Fruit fly (Drosophila melanogaster) whole organism, embryonic: Measurements from ENCODE around the gene bun.

Source experiments
- CG10209 ChIP-seq: fragments of 200-800 bp; sonication (Bioruptor generic); optimal IDR thresholded peaks from 3 replicates; lab custom pipeline; 2017; ENCODE audit warnings: missing biosample characterization, mild to moderate bottlenecking, missing genetic modification characterization, missing genetic modification reagents
- CG1024 ChIP-seq: fragments of 200-800 bp; sonication (Bioruptor generic); IDR thresholded peaks from 2 replicates; pipeline ENCODE4 v1.3.6; 2022; ENCODE audit warnings: missing biosample characterization, missing genetic modification characterization
- CG12769 ChIP-seq: fragments of 200-800 bp; sonication (Bioruptor generic); optimal IDR thresholded peaks from 2 replicates; lab custom pipeline; 2019; ENCODE audit warnings: missing biosample characterization, mild to moderate bottlenecking, missing genetic modification characterization, moderate library complexity
- CG13894 ChIP-seq: fragments of 200-800 bp; sonication (Bioruptor generic); optimal IDR thresholded peaks from 3 replicates; lab custom pipeline; 2018; ENCODE audit warnings: missing biosample characterization, mild to moderate bottlenecking, missing genetic modification characterization, moderate library complexity
- CG14860 ChIP-seq: fragments of 200-800 bp; sonication (Bioruptor generic); IDR thresholded peaks from 3 replicates; pipeline ENCODE4 v1.3.6; 2022; ENCODE audit warnings: missing biosample characterization, missing genetic modification characterization; ENCODE audit not compliant: partially characterized antibody
- CG1529 ChIP-seq: fragments of 200-800 bp; sonication (Bioruptor generic); optimal IDR thresholded peaks from 3 replicates; lab custom pipeline; 2018; ENCODE audit warnings: missing biosample characterization, missing genetic modification characterization
- CG1603 ChIP-seq: fragments of 200-800 bp; sonication (Bioruptor generic); optimal IDR thresholded peaks from 2 replicates; lab custom pipeline; 2019; ENCODE audit warnings: missing biosample characterization, mild to moderate bottlenecking, missing genetic modification characterization, moderate library complexity
- CG17568 ChIP-seq: fragments of 200-800 bp; sonication (Bioruptor generic); optimal IDR thresholded peaks from 2 replicates; lab custom pipeline; 2018; ENCODE audit warnings: missing biosample characterization, mild to moderate bottlenecking, missing genetic modification characterization, moderate library complexity
- CG17802 ChIP-seq: fragments of 200-800 bp; sonication (Bioruptor generic); optimal IDR thresholded peaks from 2 replicates; lab custom pipeline; 2018; ENCODE audit warnings: missing biosample characterization, mild to moderate bottlenecking, missing genetic modification characterization, moderate library complexity
- CG17912 ChIP-seq: fragments of 200-800 bp; sonication (Bioruptor generic); optimal IDR thresholded peaks from 2 replicates; lab custom pipeline; 2018; ENCODE audit warnings: missing biosample characterization, mild to moderate bottlenecking, missing genetic modification characterization
- CG18262 ChIP-seq: fragments of 200-800 bp; optimal IDR thresholded peaks from 3 replicates; lab custom pipeline; 2019; ENCODE audit warnings: missing biosample characterization, mild to moderate bottlenecking, missing genetic modification characterization, moderate library complexity
- CG31441 ChIP-seq: fragments of 200-800 bp; sonication (Bioruptor generic); IDR thresholded peaks from 2 replicates; pipeline ENCODE4 v1.3.6; 2022; ENCODE audit warnings: missing biosample characterization, missing genetic modification characterization
- CG43689 ChIP-seq: fragments of 200-800 bp; sonication (Bioruptor generic); IDR thresholded peaks from 2 replicates; pipeline ENCODE4 v1.3.6; 2022; ENCODE audit warnings: missing biosample characterization, missing genetic modification characterization
- CG7271 ChIP-seq: fragments of 200-800 bp; sonication (Bioruptor generic); optimal IDR thresholded peaks from 2 replicates; lab custom pipeline; 2018; ENCODE audit warnings: missing biosample characterization, mild to moderate bottlenecking, missing genetic modification characterization, moderate library complexity
- CG7556 ChIP-seq: fragments of 200-800 bp; sonication (Bioruptor generic); optimal IDR thresholded peaks from 2 replicates; lab custom pipeline; 2017; ENCODE audit warnings: missing biosample characterization, mild to moderate bottlenecking, missing genetic modification characterization
- CG8359 ChIP-seq: fragments of 200-800 bp; sonication (Bioruptor generic); optimal IDR thresholded peaks from 2 replicates; lab custom pipeline; 2017; ENCODE audit warnings: missing biosample characterization, mild to moderate bottlenecking, missing genetic modification characterization, borderline replicate concordance
- CG8388 ChIP-seq: fragments of 200-800 bp; sonication (Bioruptor generic); optimal IDR thresholded peaks from 2 replicates; lab custom pipeline; 2019; ENCODE audit warnings: missing biosample characterization, mild to moderate bottlenecking, missing genetic modification characterization, moderate library complexity
- CkIIα-i1 ChIP-seq: fragments of 200-800 bp; sonication (Bioruptor generic); IDR thresholded peaks from 2 replicates; pipeline ENCODE4 v1.3.6; 2022; ENCODE audit warnings: missing biosample characterization, missing genetic modification characterization
- CrebB ChIP-seq: fragments of 200-800 bp; sonication (Bioruptor generic); optimal IDR thresholded peaks from 3 replicates; lab custom pipeline; 2018; ENCODE audit warnings: missing biosample characterization, mild to moderate bottlenecking, missing genetic modification characterization
- Eip74EF ChIP-seq, 2 experiments: fragments of 200-800 bp in 1 of 2; fragments of >200 bp in 1 of 2; sonication (Bioruptor generic) in 1 of 2; optimal IDR thresholded peaks; 2 replicates each; lab custom pipeline; 2017 to 2019; ENCODE audit warnings: missing biosample characterization in 2 of 2, missing genetic modification characterization in 2 of 2, mild to moderate bottlenecking in 1 of 2, moderate library complexity in 1 of 2
- Ets65A ChIP-seq: fragments of 200-800 bp; sonication (Bioruptor generic); peaks from one replicate; lab custom pipeline; 2016; ENCODE audit warnings: missing biosample characterization, missing genetic modification characterization
- Fer1 ChIP-seq: fragments of 200-800 bp; sonication (Bioruptor generic); optimal IDR thresholded peaks from 2 replicates; lab custom pipeline; 2017; ENCODE audit warnings: missing biosample characterization, mild to moderate bottlenecking, missing genetic modification characterization
- H15 ChIP-seq: fragments of 200-800 bp; sonication (Bioruptor generic); IDR thresholded peaks from 3 replicates; pipeline ENCODE4 v1.3.6; 2022; ENCODE audit warnings: missing biosample characterization, missing genetic modification characterization
- HLH3B ChIP-seq: fragments of 200-800 bp; sonication (Bioruptor generic); IDR thresholded peaks from 2 replicates; pipeline ENCODE4 v1.3.6; 2022; ENCODE audit warnings: missing biosample characterization, missing genetic modification characterization
- Lhr ChIP-seq: fragments of 200-800 bp; sonication (Bioruptor generic); optimal IDR thresholded peaks from 3 replicates; lab custom pipeline; 2017; ENCODE audit warnings: mild to moderate bottlenecking, missing biosample characterization, missing genetic modification reagents, missing genetic modification characterization
- MTF-1 ChIP-seq: fragments of 200-800 bp; sonication (Bioruptor generic); optimal IDR thresholded peaks from 2 replicates; lab custom pipeline; 2018; ENCODE audit warnings: missing biosample characterization, mild to moderate bottlenecking, missing genetic modification characterization, borderline replicate concordance
- Med ChIP-seq: fragments of 200-800 bp; sonication (Bioruptor generic); peaks from one replicate; lab custom pipeline; 2016; ENCODE audit warnings: missing biosample characterization, missing genetic modification characterization, mild to moderate bottlenecking, inconsistent platforms, moderate library complexity
- Ravus ChIP-seq: fragments of 200-800 bp; sonication (Bioruptor generic); IDR thresholded peaks from 2 replicates; pipeline ENCODE4 v1.3.6; 2022; ENCODE audit warnings: missing biosample characterization, missing genetic modification characterization
- Xrp1 ChIP-seq: fragments of 200-800 bp; sonication (Bioruptor generic); IDR thresholded peaks from 2 replicates; pipeline ENCODE4 v1.3.6; 2022; ENCODE audit warnings: missing biosample characterization, missing genetic modification characterization
- YL-1 ChIP-seq: fragments of 200-800 bp; sonication (Bioruptor generic); optimal IDR thresholded peaks from 3 replicates; lab custom pipeline; 2017; ENCODE audit warnings: missing biosample characterization, mild to moderate bottlenecking, missing genetic modification characterization
- aop ChIP-seq: fragments of 200-800 bp; sonication (Bioruptor generic); IDR thresholded peaks from 2 replicates; pipeline ENCODE4 v1.3.6; 2022; ENCODE audit warnings: missing biosample characterization, missing genetic modification characterization
- bsh ChIP-seq, 2 experiments: fragments of 200-800 bp; sonication (Bioruptor generic); optimal IDR thresholded peaks; 2 replicates each; lab custom pipeline; 2017 to 2018; ENCODE audit warnings: mild to moderate bottlenecking in 2 of 2, missing biosample characterization in 2 of 2, missing genetic modification characterization in 2 of 2, moderate library complexity in 1 of 2
- chif ChIP-seq, 2 experiments: fragments of 200-800 bp; sonication (Bioruptor generic); optimal IDR thresholded peaks; 3 replicates each; lab custom pipeline; 2016; ENCODE audit warnings: missing biosample characterization in 2 of 2, missing genetic modification characterization in 2 of 2
- dmrt11E ChIP-seq: fragments of 200-800 bp; sonication (Bioruptor generic); optimal IDR thresholded peaks from 3 replicates; lab custom pipeline; 2018; ENCODE audit warnings: missing biosample characterization, mild to moderate bottlenecking, missing genetic modification characterization, moderate library complexity
- hbn ChIP-seq: fragments of 200-800 bp; sonication (Bioruptor generic); IDR thresholded peaks from 2 replicates; pipeline ENCODE4 v1.3.6; 2022; ENCODE audit warnings: missing biosample characterization, missing genetic modification characterization; ENCODE audit not compliant: partially characterized antibody
- kay ChIP-seq: fragments of 200-800 bp; sonication (Bioruptor generic); optimal IDR thresholded peaks from 2 replicates; lab custom pipeline; 2016; ENCODE audit warnings: missing biosample characterization, missing genetic modification characterization
- kni ChIP-seq: fragments of 200-800 bp; sonication (Bioruptor generic); optimal IDR thresholded peaks from 3 replicates; lab custom pipeline; 2017; ENCODE audit warnings: mild to moderate bottlenecking, missing biosample characterization, missing genetic modification reagents, missing genetic modification characterization
- maf-S ChIP-seq: fragments of 200-800 bp; sonication (Bioruptor generic); optimal IDR thresholded peaks from 2 replicates; lab custom pipeline; 2016; ENCODE audit warnings: missing biosample characterization, missing genetic modification characterization
- nerfin-1 ChIP-seq: fragments of 200-800 bp; sonication (Bioruptor generic); optimal IDR thresholded peaks from 3 replicates; lab custom pipeline; 2019; ENCODE audit warnings: missing biosample characterization, mild to moderate bottlenecking, missing genetic modification characterization, moderate library complexity
- odd ChIP-seq: fragments of 200-800 bp; sonication (Bioruptor generic); optimal IDR thresholded peaks from 2 replicates; lab custom pipeline; 2017; ENCODE audit warnings: missing biosample characterization, mild to moderate bottlenecking, missing genetic modification characterization
- org-1 ChIP-seq: fragments of 200-800 bp; sonication (Bioruptor generic); optimal IDR thresholded peaks from 2 replicates; lab custom pipeline; 2017; ENCODE audit warnings: missing biosample characterization, missing genetic modification characterization
- otp ChIP-seq: fragments of 200-800 bp; sonication (Bioruptor generic); IDR thresholded peaks from 3 replicates; pipeline ENCODE4, ENCODE4 v1.3.6; 2022; ENCODE audit warnings: missing biosample characterization, missing genetic modification characterization
- phol ChIP-seq: fragments of 200-800 bp; sonication (Bioruptor generic); optimal IDR thresholded peaks from 3 replicates; lab custom pipeline; 2018; ENCODE audit warnings: missing biosample characterization, mild to moderate bottlenecking, missing genetic modification characterization, moderate library complexity
- sd ChIP-seq: fragments of 200-800 bp; sonication (Bioruptor generic); optimal IDR thresholded peaks from 3 replicates; lab custom pipeline; 2018; ENCODE audit warnings: missing biosample characterization, mild to moderate bottlenecking, missing genetic modification characterization, moderate library complexity
- shn ChIP-seq: fragments of 200-800 bp; sonication (Bioruptor generic); optimal IDR thresholded peaks from 3 replicates; lab custom pipeline; 2016; ENCODE audit warnings: missing biosample characterization, missing genetic modification characterization
- sob ChIP-seq: fragments of 200-800 bp; sonication (Bioruptor generic); IDR thresholded peaks from 2 replicates; pipeline ENCODE4 v1.3.6; 2022; ENCODE audit warnings: missing biosample characterization, missing genetic modification characterization
- stwl ChIP-seq: fragments of 200-800 bp; sonication (Bioruptor generic); optimal IDR thresholded peaks from 3 replicates; lab custom pipeline; 2018; ENCODE audit warnings: missing biosample characterization, mild to moderate bottlenecking, missing genetic modification characterization, moderate library complexity
- tap ChIP-seq: fragments of 200-800 bp; optimal IDR thresholded peaks from 3 replicates; lab custom pipeline; 2019; ENCODE audit warnings: missing biosample characterization, mild to moderate bottlenecking, missing genetic modification characterization, moderate library complexity
- trem ChIP-seq: fragments of 200-800 bp; optimal IDR thresholded peaks from 3 replicates; lab custom pipeline; 2019; ENCODE audit warnings: missing biosample characterization, mild to moderate bottlenecking, missing genetic modification characterization, moderate library complexity

The bun gene

DNA sequence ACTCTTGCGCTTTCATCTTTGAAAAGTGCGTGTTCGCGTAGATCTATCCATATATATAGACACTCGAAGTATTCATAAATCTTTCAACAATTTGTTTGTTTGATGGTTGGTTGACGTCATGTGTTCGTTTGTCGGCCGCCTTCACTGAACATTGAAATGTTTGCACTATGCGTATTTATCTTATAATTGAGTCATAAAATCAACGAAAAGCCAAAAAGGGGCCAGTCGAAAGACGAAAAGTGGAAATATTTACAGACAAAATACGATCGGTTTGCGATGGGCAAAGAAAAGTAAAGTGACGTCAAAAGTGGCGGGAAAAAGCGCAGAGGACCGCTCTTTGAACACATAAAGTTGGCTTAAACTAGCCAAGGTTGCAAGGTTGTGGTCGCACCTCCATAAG, 59.1 kb downstream of the bun start (continued):
- peak; percentile 56 for TF ChIP-seq sd (tag; lab: Kevin White, UChicago)
- TF ChIP-seq Ravus (GFP tag; lab: Robert Waterston, UW): no peak
- peak in 1 of 2 experiments; percentile 38 for TF ChIP-seq Eip74EF (GFP tag; optimal IDR thresholded peaks at IDR 0.05; lab: Kevin White, UChicago)
- TF ChIP-seq aop (GFP tag; lab: Robert Waterston, UW): no peak
- peak; percentile 38; the same call in 1 of the 2 replicates for TF ChIP-seq HLH3B (GFP tag; lab: Robert Waterston, UW)
- peak; percentile 24 for TF ChIP-seq CG7556
- peak; percentile 52 for TF ChIP-seq nerfin-1 (tag; lab: Kevin White, UChicago)
- TF ChIP-seq trem (tag; lab: Kevin White, UChicago): peak; percentile 46
- TF ChIP-seq CG18262: peak; percentile 58
- no peak for TF ChIP-seq CG43689 (GFP tag; lab: Robert Waterston, UW)
- peak; percentile 47; the same call in 2 of the 3 replicates for TF ChIP-seq otp (GFP tag; lab: Robert Waterston, UW)
- TF ChIP-seq CG14860 (GFP tag; lab: Robert Waterston, UW): no peak
- TF ChIP-seq CG1529: peak; percentile 56
- peak; percentile 49 for TF ChIP-seq org-1 (GFP tag; lab: Kevin White, UChicago)
- no peak for TF ChIP-seq hbn (GFP tag; lab: Robert Waterston, UW)
- TF ChIP-seq CG17568 (GFP tag; lab: Kevin White, UChicago): peak; percentile 74
- 0 out of 2 replicates have a peak, but pooled peaks have one; percentile 21 for TF ChIP-seq sob (GFP tag; lab: Robert Waterston, UW)
- no peak for TF ChIP-seq H15 (GFP tag; lab: Robert Waterston, UW)
- TF ChIP-seq kay (GFP tag; lab: Kevin White, UChicago): peak; percentile 9
- TF ChIP-seq CG12769 (tag; lab: Kevin White, UChicago): peak; percentile 50
- TF ChIP-seq maf-S: no peak
- peak; percentile 23 for TF ChIP-seq CG10209
- TF ChIP-seq kni: peak; percentile 65
- TF ChIP-seq CG7271 (tag; lab: Kevin White, UChicago): peak; percentile 21
- TF ChIP-seq CG31441 (GFP tag; lab: Robert Waterston, UW): peak; percentile 19; the same call in 1 of the 2 replicates
- peak; percentile 13 for TF ChIP-seq YL-1 (GFP tag; lab: Kevin White, UChicago)
- TF ChIP-seq tap: peak; percentile 51
- no peak for TF ChIP-seq shn (GFP tag; lab: Kevin White, UChicago)
- peak; percentile 72 for TF ChIP-seq dmrt11E (tag; lab: Kevin White, UChicago)
- TF ChIP-seq CG1024 (GFP tag; lab: Robert Waterston, UW): no peak
- TF ChIP-seq Lhr (GFP tag; lab: Kevin White, UChicago): peak; percentile 45
- no peak for TF ChIP-seq CG17802 (tag; lab: Kevin White, UChicago)
- peak; percentile 56 for TF ChIP-seq odd (GFP tag; lab: Kevin White, UChicago)
- no peak for TF ChIP-seq phol (tag; lab: Kevin White, UChicago)
- TF ChIP-seq CkIIα-i1 (GFP tag; lab: Robert Waterston, UW): no peak
- no peak for TF ChIP-seq CG13894
- peak; percentile 66 for TF ChIP-seq CrebB (tag; lab: Kevin White, UChicago)
- TF ChIP-seq Ets65A (GFP tag; lab: Kevin White, UChicago): no peak
- peak; percentile 18 for TF ChIP-seq stwl (tag; lab: Kevin White, UChicago)
- TF ChIP-seq Xrp1 (GFP tag; lab: Robert Waterston, UW): no peak; the same call in 1 of the 2 replicates
- peak; percentile 11 for TF ChIP-seq CG8388 (GFP tag; lab: Kevin White, UChicago)
- peak; percentile 70 for TF ChIP-seq CG17912 (GFP tag; lab: Kevin White, UChicago)
- peak; percentile 44 for TF ChIP-seq Fer1 (GFP tag; lab: Kevin White, UChicago)
- peak; percentile 42 for TF ChIP-seq Med
- TF ChIP-seq CG8359 (GFP tag; lab: Kevin White, UChicago): peak; percentile 39
- TF ChIP-seq chif (GFP tag; optimal IDR thresholded peaks at IDR 0.05; lab: Kevin White, UChicago): no peak
- TF ChIP-seq bsh (GFP tag; optimal IDR thresholded peaks at IDR 0.05; lab: Kevin White, UChicago): peak in 1 of 2 experiments; percentile 62
- TF ChIP-seq CG1603 (tag; lab: Kevin White, UChicago): peak; percentile 50
- peak; percentile 69 for TF ChIP-seq MTF-1 (GFP tag; lab: Kevin White, UChicago)
